Worm (Caenorhabditis elegans) whole organism, L3 larva: ENCODE data around the gene paa-1.

Source experiments
- ama-1 ChIP-seq: fragments of 150-350 bp; optimal IDR thresholded peaks from 2 replicates; lab custom pipeline; 2018
- daf-12 ChIP-seq: fragments of 150-350 bp; optimal IDR thresholded peaks from 2 replicates; lab custom pipeline; 2014; ENCODE audit warnings: missing biosample characterization, missing genetic modification reagents, missing genetic modification characterization
- elt-2 ChIP-seq: sonication (generic microtip); optimal IDR thresholded peaks from 2 replicates; lab custom pipeline; 2016; ENCODE audit warnings: missing genetic modification reagents, mild to moderate bottlenecking, missing genetic modification characterization, missing compliant biosample characterization
- fkh-2 ChIP-seq: fragments of 150-350 bp; optimal IDR thresholded peaks from 2 replicates; lab custom pipeline; 2014; ENCODE audit warnings: missing biosample characterization, missing genetic modification reagents, missing genetic modification characterization
- jun-1 ChIP-seq: fragments of 150-350 bp; optimal IDR thresholded peaks from 2 replicates; lab custom pipeline; 2014; ENCODE audit warnings: missing biosample characterization, missing genetic modification reagents, missing genetic modification characterization
- nhr-12 ChIP-seq: fragments of 150-350 bp; optimal IDR thresholded peaks from 2 replicates; lab custom pipeline; 2014; ENCODE audit warnings: missing biosample characterization, missing genetic modification characterization
- nhr-237 ChIP-seq: fragments of 150-350 bp; optimal IDR thresholded peaks from 2 replicates; lab custom pipeline; 2014; ENCODE audit warnings: missing biosample characterization, missing genetic modification characterization
- nhr-76 ChIP-seq: fragments of 150-350 bp; sonication (generic microtip); optimal IDR thresholded peaks from 5 replicates; lab custom pipeline; 2014; ENCODE audit warnings: missing biosample characterization, missing genetic modification characterization
- tbx-2 ChIP-seq: sonication (generic microtip); optimal IDR thresholded peaks from 2 replicates; lab custom pipeline; 2016; ENCODE audit warnings: mild to moderate bottlenecking, missing genetic modification characterization, missing compliant biosample characterization
- unc-62 ChIP-seq: fragments of 150-350 bp; sonication (generic microtip); optimal IDR thresholded peaks from 4 replicates; lab custom pipeline; 2014; ENCODE audit warnings: missing biosample characterization, missing genetic modification reagents, missing genetic modification characterization
- zag-1 ChIP-seq: fragments of 150-350 bp; optimal IDR thresholded peaks from 2 replicates; lab custom pipeline; 2014; ENCODE audit warnings: missing biosample characterization, missing genetic modification characterization
- ztf-4 ChIP-seq: fragments of 150-350 bp; optimal IDR thresholded peaks from 2 replicates; lab custom pipeline; 2014; ENCODE audit warnings: missing biosample characterization, missing genetic modification characterization

- TF ChIP-seq tbx-2 (tag; lab: Kevin White, UChicago) (no peak), jun-1 (tag; lab: Kevin White, UChicago) (no peak), daf-12 (tag; lab: Kevin White, UChicago) (no peak), ama-1 (lab: Kevin White, UChicago) (no peak), nhr-76 (tag; lab: Kevin White, UChicago) (no peak), unc-62 (GFP tag; lab: Kevin White, UChicago) (no peak), zag-1 (no peak), nhr-237 (no peak), ztf-4 (tag; lab: Kevin White, UChicago) (no peak), nhr-12 (tag; lab: Kevin White, UChicago) (no peak), fkh-2 (no peak), elt-2 (tag; lab: Kevin White, UChicago) (no peak)
Measured at ce11 chrIII:5422561-5423103, 27.9 kb upstream of the paa-1 start.
